Worm (Caenorhabditis elegans): ENCODE measurements around the gene eef-1B.2.

The eef-1B.2 gene

ce11 chrIV:15042159-15042936, 5.2 kb downstream of the eef-1B.2 start:
- TF ChIP-seq efl-1 (optimal IDR thresholded peaks at IDR 0.05), result no peak
- peak in 1 of 2 experiments; percentile 14 for TF ChIP-seq efl-1 (GFP tag; optimal IDR thresholded peaks at IDR 0.05 in 1 of 2)
- no peak for TF ChIP-seq dsc-1 (tag; optimal IDR thresholded peaks at IDR 0.05)
- TF ChIP-seq ceh-8 (GFP tag; optimal IDR thresholded peaks at IDR 0.05), result peak; percentile 8

ce11 chrIV:15046162-15046561, 9.0 kb downstream of the eef-1B.2 start:
- TF ChIP-seq sup-37 (GFP tag; optimal IDR thresholded peaks at IDR 0.05) (no peak), efl-1 (optimal IDR thresholded peaks at IDR 0.05) (no peak), efl-1 (GFP tag; optimal IDR thresholded peaks at IDR 0.05 in 1 of 2) (peak in 1 of 2 experiments; percentile 14), lin-15B (tag; optimal IDR thresholded peaks at IDR 0.05) (no peak), pag-3 (tag; optimal IDR thresholded peaks at IDR 0.05; ENCODE audit: borderline replicate concordance, insufficient read depth) (no peak), tlp-1 (tag; optimal IDR thresholded peaks at IDR 0.05) (no peak)

ce11 chrIV:15049288-15050094, 12.4 kb downstream of the eef-1B.2 start:
- no peak for TF ChIP-seq ceh-82 (tag; optimal IDR thresholded peaks at IDR 0.05)
- TF ChIP-seq aly-2 (tag; optimal IDR thresholded peaks at IDR 0.05), result peak; percentile 91
- no peak for TF ChIP-seq C04F5.9 (tag; optimal IDR thresholded peaks at IDR 0.05)
- no peak for TF ChIP-seq hpl-2 (GFP tag; optimal IDR thresholded peaks at IDR 0.05)
- TF ChIP-seq pag-3 (tag; optimal IDR thresholded peaks at IDR 0.05; ENCODE audit: borderline replicate concordance, insufficient read depth), result no peak
- TF ChIP-seq lin-15B (tag; optimal IDR thresholded peaks at IDR 0.05), result no peak
- TF ChIP-seq ama-1 (optimal IDR thresholded peaks at IDR 0.05), result peak; percentile 42
- no peak for TF ChIP-seq nhr-77 (tag; optimal IDR thresholded peaks at IDR 0.05)
- no peak for TF ChIP-seq C16A3.4 (tag; optimal IDR thresholded peaks at IDR 0.05)
- no peak for TF ChIP-seq mep-1 (tag; optimal IDR thresholded peaks at IDR 0.05)
- TF ChIP-seq ets-5 (GFP tag; IDR thresholded peaks at IDR 0.05), result no peak
- no peak for TF ChIP-seq ceh-90 (tag; optimal IDR thresholded peaks at IDR 0.05)
- no peak for TF ChIP-seq nhr-76 (tag; optimal IDR thresholded peaks at IDR 0.05)
- TF ChIP-seq nhr-47 (tag; optimal IDR thresholded peaks at IDR 0.05), result no peak
- no peak for TF ChIP-seq pax-3 (tag; optimal IDR thresholded peaks at IDR 0.05)
- TF ChIP-seq snu-23 (GFP tag; optimal IDR thresholded peaks at IDR 0.05), result no peak
- no peak for TF ChIP-seq egl-27 (tag; optimal IDR thresholded peaks at IDR 0.05)
- TF ChIP-seq xbp-1 (tag; optimal IDR thresholded peaks at IDR 0.05), result no peak
- no peak for TF ChIP-seq lsy-2 (tag; optimal IDR thresholded peaks at IDR 0.05)
- no peak for TF ChIP-seq lin-35 (GFP tag; optimal IDR thresholded peaks at IDR 0.05)
- TF ChIP-seq irx-1 (tag; optimal IDR thresholded peaks at IDR 0.05), result no peak
- no peak for TF ChIP-seq efl-3 (GFP tag; optimal IDR thresholded peaks at IDR 0.05)
- peak; percentile 32; the same call in 1 of the 2 replicates for TF ChIP-seq grh-1 (GFP tag; IDR thresholded peaks at IDR 0.05)
- TF ChIP-seq lir-3 (tag; optimal IDR thresholded peaks at IDR 0.05; ENCODE audit: poor library complexity), result no peak
- no peak for TF ChIP-seq unc-30 (tag; optimal IDR thresholded peaks at IDR 0.05)
- no peak for TF ChIP-seq unc-130 (tag; optimal IDR thresholded peaks at IDR 0.05)
- no peak for TF ChIP-seq isw-1 (GFP tag; IDR thresholded peaks at IDR 0.05)
- no peak for TF ChIP-seq Y116A8C.19 (tag; optimal IDR thresholded peaks at IDR 0.05; ENCODE audit: borderline replicate concordance)
- TF ChIP-seq sup-37 (GFP tag; optimal IDR thresholded peaks at IDR 0.05), result no peak
- peak in 2 of 3 experiments; percentile 29 to 35 for TF ChIP-seq dpl-1 (GFP tag; optimal IDR thresholded peaks at IDR 0.05)
- TF ChIP-seq blmp-1 (tag; optimal IDR thresholded peaks at IDR 0.05), result no peak
- TF ChIP-seq sptf-1 (tag; optimal IDR thresholded peaks at IDR 0.05), result no peak
- peak; percentile 71 for TF ChIP-seq ztf-4 (tag; optimal IDR thresholded peaks at IDR 0.05)
- no peak for TF ChIP-seq unc-98 (GFP tag; IDR thresholded peaks at IDR 0.05)
- TF ChIP-seq mdl-1 (tag; optimal IDR thresholded peaks at IDR 0.05), result no peak
- TF ChIP-seq dsc-1 (tag; optimal IDR thresholded peaks at IDR 0.05), result no peak
- TF ChIP-seq fkh-8 (tag; optimal IDR thresholded peaks at IDR 0.05), result no peak
- peak; percentile 17 to 60 for TF ChIP-seq efl-1 (optimal IDR thresholded peaks at IDR 0.05)
- TF ChIP-seq efl-1 (GFP tag; optimal IDR thresholded peaks at IDR 0.05 in 1 of 2), result peak; percentile 73 to 86
- no peak for TF ChIP-seq ztf-11 (tag; optimal IDR thresholded peaks at IDR 0.05)
- TF ChIP-seq fos-1 (tag; optimal IDR thresholded peaks at IDR 0.05), result no peak
- no peak for TF ChIP-seq tbx-2 (tag; optimal IDR thresholded peaks at IDR 0.05)
- TF ChIP-seq zip-4 (GFP tag; optimal IDR thresholded peaks at IDR 0.05), result no peak

All from whole organism, L1 larva.